Fruit fly (Drosophila melanogaster): ENCODE results near the gene Nep1.

Gene Nep1

dm6 chrX:6059135-6059824 lies 31.7 kb upstream of the Nep1 start (continued):
- TF ChIP-seq Pdp1 (GFP tag; optimal IDR thresholded peaks at IDR 0.05) (peak in 1 of 2 experiments; percentile 6), CG5245 (GFP tag; optimal IDR thresholded peaks at IDR 0.05) (peak; percentile 27), CG7839 (tag; optimal IDR thresholded peaks at IDR 0.05) (peak; percentile 30), stwl (tag; optimal IDR thresholded peaks at IDR 0.05) (no peak), Blimp-1 (GFP tag; optimal IDR thresholded peaks at IDR 0.05) (peak; percentile 54), otp (GFP tag; IDR thresholded peaks at IDR 0.05) (0 out of 3 replicates have a peak, but pooled peaks have one; percentile 31), CG16779 (GFP tag; IDR thresholded peaks at IDR 0.05) (no peak), Nf-YA (GFP tag; IDR thresholded peaks at IDR 0.05) (peak; percentile 47; the same call in 1 of the 2 replicates), ranshi (GFP tag; IDR thresholded peaks at IDR 0.05) (no peak), dysf (GFP tag; IDR thresholded peaks at IDR 0.05) (peak; percentile 47; the same call in 2 of the 3 replicates), CG30403 (GFP tag; optimal IDR thresholded peaks at IDR 0.05) (peak; percentile 17), cg (GFP tag; optimal IDR thresholded peaks at IDR 0.05) (no peak), Ssrp (tag; optimal IDR thresholded peaks at IDR 0.05) (peak; percentile 21), Hmr (GFP tag; optimal IDR thresholded peaks at IDR 0.05) (no peak), Doc3 (GFP tag; IDR thresholded peaks at IDR 0.05; ENCODE audit: partially characterized antibody) (no peak), hkb (optimal IDR thresholded peaks at IDR 0.05) (no peak), hkb (GFP tag; IDR thresholded peaks at IDR 0.05) (peak; percentile 47; the same call in 1 of the 2 replicates), CG10959 (GFP tag; IDR thresholded peaks at IDR 0.05) (0 out of 2 replicates have a peak, but pooled peaks have one; percentile 13), CG11093 (GFP tag; IDR thresholded peaks at IDR 0.05) (0 out of 3 replicates have a peak, but pooled peaks have one; percentile 21), gfzf (GFP tag; optimal IDR thresholded peaks at IDR 0.05) (no peak), salm (tag; optimal IDR thresholded peaks at IDR 0.05) (no peak), Rx (GFP tag; IDR thresholded peaks at IDR 0.05) (peak; percentile 20; the same call in 1 of the 2 replicates), CG7786 (GFP tag; optimal IDR thresholded peaks at IDR 0.05) (no peak), CG3838 (GFP tag; optimal IDR thresholded peaks at IDR 0.05) (no peak), klu (GFP tag; IDR thresholded peaks at IDR 0.05) (no peak), Sox102F (GFP tag; optimal IDR thresholded peaks at IDR 0.05) (peak; percentile 67), CG8359 (GFP tag; optimal IDR thresholded peaks at IDR 0.05; ENCODE audit: borderline replicate concordance) (no peak), CG18476 (GFP tag; optimal IDR thresholded peaks at IDR 0.05) (no peak), CG34422 (GFP tag; IDR thresholded peaks at IDR 0.05) (no peak; the same call in 2 of the 3 replicates), danr (GFP tag; IDR thresholded peaks at IDR 0.05) (no peak), sd (tag; optimal IDR thresholded peaks at IDR 0.05) (no peak), Eip74EF (GFP tag; optimal IDR thresholded peaks at IDR 0.05) (no peak), CG9797 (GFP tag; optimal IDR thresholded peaks at IDR 0.05) (no peak), Stat92E (GFP tag; optimal IDR thresholded peaks at IDR 0.05) (no peak), Med (GFP tag) (peak; percentile 70), H2.0 (GFP tag; IDR thresholded peaks at IDR 0.05) (peak; percentile 41; the same call in 1 of the 2 replicates), Hr51 (GFP tag; optimal IDR thresholded peaks at IDR 0.05) (peak in 1 of 2 experiments; percentile 43), row (GFP tag; IDR thresholded peaks at IDR 0.05) (peak; percentile 37; the same call in 2 of the 3 replicates), Ptx1 (GFP tag; IDR thresholded peaks at IDR 0.05) (peak; percentile 23; the same call in 1 of the 2 replicates), esg (GFP tag; conservative IDR thresholded peaks at IDR 0.05) (0 out of 2 replicates have a peak, but pooled peaks have one; percentile 11), emc (GFP tag; optimal IDR thresholded peaks at IDR 0.05) (no peak), slou (GFP tag; optimal IDR thresholded peaks at IDR 0.05) (no peak), prd (optimal IDR thresholded peaks at IDR 0.05) (no peak), prd (GFP tag; IDR thresholded peaks at IDR 0.05) (peak; percentile 64; the same call in 2 of the 3 replicates), ewg (GFP tag; optimal IDR thresholded peaks at IDR 0.05) (no peak), pan (optimal IDR thresholded peaks at IDR 0.05) (no peak), pan (GFP tag; optimal IDR thresholded peaks at IDR 0.05 in 1 of 2, IDR thresholded peaks at IDR 0.05 in 1 of 2) (peak in 1 of 2 experiments; percentile 43), HHEX (GFP tag; optimal IDR thresholded peaks at IDR 0.05) (no peak)
